Fruit fly (Drosophila melanogaster): ENCODE data around the gene CG33159.
A peak's percentile ranks its signal among the peaks of the same experiment; 100 is the strongest.

Gene CG33159

DNA sequence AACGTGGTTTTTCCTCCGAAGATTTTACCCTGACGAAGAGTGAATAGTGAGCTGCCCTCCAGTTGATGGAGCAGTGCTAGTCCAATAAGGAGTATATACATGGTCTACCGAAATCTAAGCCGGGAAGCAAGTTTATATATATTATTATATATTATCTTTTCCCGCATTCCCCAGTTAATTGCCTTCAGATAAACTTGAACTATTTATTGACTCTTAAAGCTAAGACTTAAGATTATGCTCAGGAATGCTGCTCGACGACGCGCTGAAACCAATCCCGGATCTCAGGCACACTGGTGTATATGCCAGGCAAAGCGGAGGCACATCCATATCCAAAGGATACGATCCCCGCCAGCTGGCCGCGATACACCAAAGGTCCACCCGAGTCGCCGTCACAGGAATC, 1.1 kb upstream of the CG33159 start, which contains the start of gene CG32277:
TSS of gene CG32277 (minus strand) at position 101 of the 400 bp plus-strand sequence.
- TF ChIP-seq acj6 (GFP tag; optimal IDR thresholded peaks at IDR 0.05) (no peak), Hr39 (GFP tag; optimal IDR thresholded peaks at IDR 0.05) (no peak), dsx (GFP tag; optimal IDR thresholded peaks at IDR 0.05; ENCODE audit: poor library complexity, severe bottlenecking) (no peak), CG6163 (GFP tag; IDR thresholded peaks at IDR 0.05) (no peak), achi (GFP tag; optimal IDR thresholded peaks at IDR 0.05) (no peak), Eip75B (GFP tag; optimal IDR thresholded peaks at IDR 0.05) (no peak), CG15336 (GFP tag; IDR thresholded peaks at IDR 0.05) (no peak), cyc (GFP tag; optimal IDR thresholded peaks at IDR 0.05) (no peak), CG6854 (GFP tag; optimal IDR thresholded peaks at IDR 0.05) (no peak), Gug (GFP tag; IDR thresholded peaks at IDR 0.05) (no peak), topi (GFP tag; optimal IDR thresholded peaks at IDR 0.05) (no peak), CG11902 (GFP tag; optimal IDR thresholded peaks at IDR 0.05) (no peak), fd85E (GFP tag; optimal IDR thresholded peaks at IDR 0.05) (no peak), CG6792 (GFP tag; optimal IDR thresholded peaks at IDR 0.05) (no peak), dac (GFP tag; optimal IDR thresholded peaks at IDR 0.05) (no peak)

DNA sequence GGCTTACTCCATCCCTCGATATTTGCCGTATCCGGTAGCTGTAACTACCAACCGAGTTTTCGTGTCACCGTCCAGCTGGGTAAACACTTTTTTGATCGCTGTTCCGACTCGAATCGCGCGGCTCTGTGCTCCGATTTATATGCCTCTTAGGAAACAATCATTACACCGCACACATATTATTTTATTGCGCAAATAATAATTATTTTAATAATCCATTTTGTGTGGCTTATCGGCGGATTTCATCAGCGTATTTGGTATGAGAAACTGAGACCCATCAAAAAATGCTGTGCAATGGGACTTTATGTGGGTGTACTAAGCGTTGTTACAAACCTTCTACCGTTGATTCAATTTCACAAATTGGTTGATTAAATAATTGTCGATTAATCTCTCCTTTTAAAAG, 1.2 kb downstream of the CG33159 start, which contains the start of gene CG32271:
TSS of gene CG32271 (minus strand) at position 101 of the 400 bp plus-strand sequence.
- TF ChIP-seq CG15336 (GFP tag; IDR thresholded peaks at IDR 0.05) (no peak), CG32006 (GFP tag; optimal IDR thresholded peaks at IDR 0.05) (no peak), fd59A (GFP tag; optimal IDR thresholded peaks at IDR 0.05) (no peak), Sox15 (GFP tag; optimal IDR thresholded peaks at IDR 0.05) (no peak), Blimp-1 (GFP tag; optimal IDR thresholded peaks at IDR 0.05) (no peak), CG34406 (GFP tag; optimal IDR thresholded peaks at IDR 0.05) (no peak), eg (GFP tag; IDR thresholded peaks at IDR 0.05) (no peak), CG16779 (tag; optimal IDR thresholded peaks at IDR 0.05) (no peak), CG10669 (GFP tag; optimal IDR thresholded peaks at IDR 0.05) (no peak), Hr4 (GFP tag; optimal IDR thresholded peaks at IDR 0.05) (no peak), CG6808 (GFP tag; optimal IDR thresholded peaks at IDR 0.05) (no peak), Ets21C (GFP tag; optimal IDR thresholded peaks at IDR 0.05) (no peak), pdm3 (GFP tag; optimal IDR thresholded peaks at IDR 0.05) (no peak)

DNA sequence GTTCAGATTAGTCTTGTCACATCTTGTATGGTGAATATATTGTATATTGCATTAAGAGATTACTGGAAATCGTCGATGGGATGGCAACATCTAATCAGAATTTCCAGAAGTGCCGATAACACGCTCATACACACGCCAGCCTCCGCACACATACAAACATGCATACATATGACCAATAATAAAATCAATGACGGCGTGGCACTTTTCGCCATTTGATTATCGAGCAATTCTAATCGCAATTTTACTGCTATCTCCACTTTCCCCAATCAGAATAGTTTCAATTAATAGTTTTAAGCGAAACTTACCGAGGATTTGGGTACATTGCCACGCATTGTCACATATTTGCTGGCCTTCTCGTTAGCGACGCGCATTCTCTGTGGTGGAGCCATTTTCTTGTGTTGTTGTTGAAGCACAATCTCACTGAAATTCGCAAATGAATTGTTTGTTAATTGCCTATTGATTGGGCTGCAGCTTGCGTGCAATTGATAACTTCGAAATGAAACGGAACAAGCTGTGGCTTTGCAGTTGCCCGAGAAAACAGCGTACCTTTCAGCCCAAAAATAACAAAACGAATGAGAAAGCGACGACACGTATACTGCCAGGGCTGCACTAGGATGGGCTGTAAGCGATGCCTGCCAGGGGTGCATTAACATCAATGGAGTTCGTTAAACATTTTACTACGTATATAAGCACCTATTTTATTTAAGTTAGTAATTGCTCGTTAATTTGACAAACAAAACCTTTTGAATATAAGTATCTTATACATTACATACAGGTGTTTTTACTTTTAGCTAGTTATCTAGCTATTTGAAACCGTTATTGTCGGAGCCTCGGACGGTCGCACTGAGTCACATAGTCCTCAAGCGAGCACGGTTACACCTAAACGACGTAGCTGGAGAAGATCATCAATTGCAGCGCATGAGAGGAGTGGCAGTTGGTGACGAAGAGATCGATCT, 5.5 kb downstream of the CG33159 start, which contains the start of the genes CG32276 and gry:
TSS of gene CG32276 (minus strand) at position 601 of the 956 bp plus-strand sequence.
TSS of gene gry (plus strand) at position 644 of the 956 bp plus-strand sequence.
- TF ChIP-seq CG8632 (GFP tag; optimal IDR thresholded peaks at IDR 0.05) (no peak), Eip75B (GFP tag; optimal IDR thresholded peaks at IDR 0.05) (no peak), dac (GFP tag; optimal IDR thresholded peaks at IDR 0.05) (no peak), Met (GFP tag; optimal IDR thresholded peaks at IDR 0.05) (no peak), lz (GFP tag; optimal IDR thresholded peaks at IDR 0.05) (peak; percentile 85), CG6792 (GFP tag; optimal IDR thresholded peaks at IDR 0.05) (peak; percentile 78), CG3919 (GFP tag; optimal IDR thresholded peaks at IDR 0.05) (peak; percentile 84), fkh (GFP tag; optimal IDR thresholded peaks at IDR 0.05) (peak; percentile 20), salr (GFP tag; optimal IDR thresholded peaks at IDR 0.05) (no peak), fd59A (GFP tag; optimal IDR thresholded peaks at IDR 0.05) (peak; percentile 11), cyc (GFP tag; optimal IDR thresholded peaks at IDR 0.05) (peak; percentile 81), ss (GFP tag; optimal IDR thresholded peaks at IDR 0.05) (no peak), CG16779 (tag; optimal IDR thresholded peaks at IDR 0.05) (peak; percentile 34), svp (GFP tag) (peak; percentile 86), Gug (GFP tag; IDR thresholded peaks at IDR 0.05) (0 out of 2 replicates have a peak, but pooled peaks have one; percentile 27), dsx (GFP tag; optimal IDR thresholded peaks at IDR 0.05; ENCODE audit: poor library complexity, severe bottlenecking) (no peak), CG31627 (GFP tag; optimal IDR thresholded peaks at IDR 0.05) (peak; percentile 78), vri (GFP tag; optimal IDR thresholded peaks at IDR 0.05) (no peak), acj6 (GFP tag; optimal IDR thresholded peaks at IDR 0.05) (peak; percentile 73), CG10631 (GFP tag; optimal IDR thresholded peaks at IDR 0.05) (no peak), pdm3 (GFP tag; optimal IDR thresholded peaks at IDR 0.05) (no peak), CG4318 (GFP tag; optimal IDR thresholded peaks at IDR 0.05) (no peak), CG8319 (GFP tag; optimal IDR thresholded peaks at IDR 0.05) (peak; percentile 57), topi (GFP tag; optimal IDR thresholded peaks at IDR 0.05) (peak; percentile 70), CG11902 (GFP tag; optimal IDR thresholded peaks at IDR 0.05) (peak; percentile 63), spab (GFP tag; optimal IDR thresholded peaks at IDR 0.05) (no peak), Ets21C (GFP tag; optimal IDR thresholded peaks at IDR 0.05) (peak; percentile 77), CG8119 (GFP tag; IDR thresholded peaks at IDR 0.05) (peak; percentile 32; the same call in 1 of the 3 replicates), CG32006 (GFP tag; optimal IDR thresholded peaks at IDR 0.05) (no peak), Hr4 (GFP tag; optimal IDR thresholded peaks at IDR 0.05) (no peak), CG11294 (GFP tag; IDR thresholded peaks at IDR 0.05) (peak; percentile 22; the same call in 1 of the 2 replicates)
